Worm (Caenorhabditis elegans) whole organism, L3 larva: ENCODE results near the gene C16C8.18.
"Not testable (repeated sequence)": the region's sequence is repeated elsewhere in the genome, so short reads cannot be mapped to it uniquely, and the experiment has no call there.

Source experiments
- ZK546.5 ChIP-seq: sonication (generic microtip); optimal IDR thresholded peaks from 2 replicates; lab custom pipeline; 2017; ENCODE audit warnings: missing biosample characterization, missing genetic modification characterization
- ama-1 ChIP-seq: fragments of 150-350 bp; optimal IDR thresholded peaks from 2 replicates; lab custom pipeline; 2018
- ceh-16 ChIP-seq: sonication (generic microtip); optimal IDR thresholded peaks from 2 replicates; lab custom pipeline; 2017; ENCODE audit warnings: missing biosample characterization, missing genetic modification characterization
- ceh-28 ChIP-seq: fragments of 150-350 bp; optimal IDR thresholded peaks from 2 replicates; lab custom pipeline; 2014; ENCODE audit warnings: missing biosample characterization, missing genetic modification reagents, missing genetic modification characterization
- ceh-82 ChIP-seq: fragments of 150-350 bp; optimal IDR thresholded peaks from 2 replicates; lab custom pipeline; 2014; ENCODE audit warnings: missing biosample characterization, missing genetic modification characterization
- ceh-9 ChIP-seq: sonication (generic microtip); optimal IDR thresholded peaks from 2 replicates; lab custom pipeline; 2018; ENCODE audit warnings: missing biosample characterization, missing genetic modification characterization
- egl-27 ChIP-seq: sonication (generic microtip); optimal IDR thresholded peaks from 4 replicates; lab custom pipeline; 2017; ENCODE audit warnings: missing biosample characterization, missing genetic modification reagents, missing genetic modification characterization
- egl-5 ChIP-seq: fragments of 150-350 bp; optimal IDR thresholded peaks from 2 replicates; lab custom pipeline; 2017; ENCODE audit warnings: missing biosample characterization, missing genetic modification reagents, missing genetic modification characterization, inconsistent platforms
- elt-1 ChIP-seq: fragments of 150-350 bp; optimal IDR thresholded peaks from 2 replicates; lab custom pipeline; 2014; ENCODE audit warnings: missing biosample characterization, missing genetic modification characterization
- elt-2 ChIP-seq: sonication (generic microtip); optimal IDR thresholded peaks from 2 replicates; lab custom pipeline; 2016; ENCODE audit warnings: missing genetic modification reagents, mild to moderate bottlenecking, missing genetic modification characterization, missing compliant biosample characterization
- elt-3 ChIP-seq, 3 experiments: fragments of 150-350 bp in 1 of 3; sonication (generic microtip) in 2 of 3; optimal IDR thresholded peaks; 2 replicates in 2 of 3; 4 replicates in 1 of 3; lab custom pipeline; 2014 to 2017; ENCODE audit warnings: missing biosample characterization in 3 of 3, missing genetic modification characterization in 3 of 3
- eor-1 ChIP-seq, 2 experiments: fragments of 150-350 bp; optimal IDR thresholded peaks; 2 replicates each; lab custom pipeline; 2014 to 2018; ENCODE audit warnings: missing biosample characterization in 2 of 2, missing genetic modification characterization in 2 of 2
- fkh-10 ChIP-seq: sonication (generic microtip); optimal IDR thresholded peaks from 2 replicates; lab custom pipeline; 2017; ENCODE audit warnings: missing biosample characterization, missing genetic modification reagents, missing genetic modification characterization
- fkh-2 ChIP-seq: fragments of 150-350 bp; optimal IDR thresholded peaks from 2 replicates; lab custom pipeline; 2014; ENCODE audit warnings: missing biosample characterization, missing genetic modification reagents, missing genetic modification characterization
- fos-1 ChIP-seq: fragments of 150-350 bp; optimal IDR thresholded peaks from 2 replicates; lab custom pipeline; 2014; ENCODE audit warnings: missing biosample characterization, missing genetic modification characterization
- lin-15B ChIP-seq: fragments of 150-350 bp; optimal IDR thresholded peaks from 2 replicates; lab custom pipeline; 2014; ENCODE audit warnings: missing biosample characterization, missing genetic modification characterization
- lin-39 ChIP-seq: fragments of 150-350 bp; optimal IDR thresholded peaks from 2 replicates; lab custom pipeline; 2018; ENCODE audit warnings: missing biosample characterization, missing genetic modification reagents, missing genetic modification characterization
- lsy-12 ChIP-seq: sonication (generic microtip); optimal IDR thresholded peaks from 2 replicates; lab custom pipeline; 2016; ENCODE audit warnings: mild to moderate bottlenecking, missing genetic modification characterization, missing compliant biosample characterization
- mdl-1 ChIP-seq: fragments of 150-350 bp; optimal IDR thresholded peaks from 2 replicates; lab custom pipeline; 2014; ENCODE audit warnings: missing biosample characterization, missing genetic modification characterization
- mml-1 ChIP-seq: fragments of 150-350 bp; sonication (generic microtip); optimal IDR thresholded peaks from 3 replicates; lab custom pipeline; 2014; ENCODE audit warnings: missing biosample characterization, missing genetic modification characterization
- nhr-12 ChIP-seq: fragments of 150-350 bp; optimal IDR thresholded peaks from 2 replicates; lab custom pipeline; 2014; ENCODE audit warnings: missing biosample characterization, missing genetic modification characterization
- nhr-23 ChIP-seq: fragments of 150-350 bp; optimal IDR thresholded peaks from 2 replicates; lab custom pipeline; 2014; ENCODE audit warnings: missing biosample characterization, missing genetic modification reagents, missing genetic modification characterization
- nhr-237 ChIP-seq: fragments of 150-350 bp; optimal IDR thresholded peaks from 2 replicates; lab custom pipeline; 2014; ENCODE audit warnings: missing biosample characterization, missing genetic modification characterization
- nhr-28 ChIP-seq: fragments of 150-350 bp; optimal IDR thresholded peaks from 2 replicates; lab custom pipeline; 2014; ENCODE audit warnings: missing biosample characterization, missing genetic modification characterization
- nhr-67 ChIP-seq: fragments of 150-350 bp; optimal IDR thresholded peaks from 2 replicates; lab custom pipeline; 2014; ENCODE audit warnings: missing biosample characterization, missing genetic modification characterization
- nhr-77 ChIP-seq: fragments of 150-350 bp; optimal IDR thresholded peaks from 2 replicates; lab custom pipeline; 2014; ENCODE audit warnings: missing biosample characterization, missing genetic modification characterization
- pha-4 ChIP-seq: fragments of 150-350 bp; optimal IDR thresholded peaks from 2 replicates; lab custom pipeline; 2014; ENCODE audit warnings: missing biosample characterization, missing genetic modification reagents, missing genetic modification characterization
- sea-2 ChIP-seq: fragments of 150-350 bp; sonication (generic microtip); optimal IDR thresholded peaks from 4 replicates; lab custom pipeline; 2014; ENCODE audit warnings: missing biosample characterization, missing genetic modification reagents, missing genetic modification characterization
- snpc-4 ChIP-seq: fragments of 150-350 bp; optimal IDR thresholded peaks from 2 replicates; lab custom pipeline; 2014; ENCODE audit warnings: missing biosample characterization, missing genetic modification characterization
- tbx-2 ChIP-seq: sonication (generic microtip); optimal IDR thresholded peaks from 2 replicates; lab custom pipeline; 2016; ENCODE audit warnings: mild to moderate bottlenecking, missing genetic modification characterization, missing compliant biosample characterization
- unc-39 ChIP-seq: sonication (generic microtip); optimal IDR thresholded peaks from 4 replicates; lab custom pipeline; 2017; ENCODE audit warnings: missing biosample characterization, missing genetic modification characterization
- unc-62 ChIP-seq: fragments of 150-350 bp; sonication (generic microtip); optimal IDR thresholded peaks from 4 replicates; lab custom pipeline; 2014; ENCODE audit warnings: missing biosample characterization, missing genetic modification reagents, missing genetic modification characterization
- ztf-11 ChIP-seq: fragments of 150-350 bp; optimal IDR thresholded peaks from 2 replicates; lab custom pipeline; 2014; ENCODE audit warnings: missing biosample characterization, missing genetic modification characterization
- ztf-4 ChIP-seq: fragments of 150-350 bp; optimal IDR thresholded peaks from 2 replicates; lab custom pipeline; 2014; ENCODE audit warnings: missing biosample characterization, missing genetic modification characterization

The C16C8.18 gene

DNA sequence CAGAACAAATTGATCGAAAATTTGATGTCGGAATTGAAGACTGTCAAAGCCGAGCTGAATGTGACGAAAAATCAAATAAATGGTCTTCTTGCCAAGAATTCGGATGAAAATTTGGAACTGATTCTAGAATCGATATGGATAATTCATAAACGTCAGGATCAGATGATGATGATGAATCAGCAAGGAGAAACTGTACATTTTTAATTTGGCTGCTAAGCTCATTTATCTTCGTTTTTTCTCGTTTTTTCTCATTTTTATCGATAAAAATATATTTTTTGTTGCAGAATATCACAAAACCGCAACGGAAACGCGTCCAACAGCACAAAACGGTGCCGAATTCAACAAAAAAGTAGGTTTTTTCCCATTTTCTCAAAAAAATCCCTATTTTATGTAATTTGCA, 20.0 kb downstream of the C16C8.18 start, which contains the start of gene C16C8.14:
TSS of gene C16C8.14 (plus strand) at position 301 of the 400 bp plus-strand sequence.
- not testable (repeated sequence) for TF ChIP-seq nhr-23; fkh-2 (tag; lab: Kevin White, UChicago); mml-1 (tag; lab: Kevin White, UChicago)

DNA sequence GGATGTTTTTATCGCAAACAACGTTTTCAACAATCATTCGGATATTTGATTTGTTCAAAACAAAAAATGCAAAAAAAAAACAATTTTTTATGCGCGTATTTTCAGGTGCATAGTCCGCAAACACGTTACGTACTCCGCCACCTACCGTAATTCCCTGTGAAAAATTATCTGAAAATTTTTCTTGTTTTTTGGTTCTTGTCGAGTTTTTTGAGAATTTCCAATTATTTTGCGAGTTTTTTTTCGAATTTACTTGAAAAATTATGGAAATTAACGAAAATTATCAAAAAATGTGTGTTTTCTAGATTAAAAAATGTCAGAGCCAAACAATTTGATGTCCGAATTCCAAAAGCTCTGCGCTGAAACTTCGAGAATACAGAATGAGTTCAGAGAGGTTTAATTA, 22.9 kb downstream of the C16C8.18 start, which contains the start of gene C16C8.12:
TSS of gene C16C8.12 (plus strand) at position 301 of the 400 bp plus-strand sequence.
- TF ChIP-seq ceh-16 (tag; lab: Kevin White, UChicago) (no peak), lin-39 (tag; lab: Kevin White, UChicago) (no peak), lsy-12 (tag; lab: Kevin White, UChicago) (no peak), ztf-11 (tag; lab: Kevin White, UChicago) (no peak), unc-62 (no peak), ztf-4 (tag; lab: Kevin White, UChicago) (no peak), lin-15B (tag; lab: Kevin White, UChicago) (no peak), nhr-12 (no peak), sea-2 (GFP tag; lab: Kevin White, UChicago) (no peak), nhr-77 (tag; lab: Kevin White, UChicago) (no peak), ZK546.5 (no peak), elt-2 (tag; lab: Kevin White, UChicago) (no peak), unc-39 (no peak), eor-1 (tag; optimal IDR thresholded peaks at IDR 0.05; lab: Kevin White, UChicago) (no peak), mml-1 (tag; lab: Kevin White, UChicago) (no peak), egl-5 (no peak), nhr-28 (tag; lab: Kevin White, UChicago) (no peak), mdl-1 (tag; lab: Kevin White, UChicago) (no peak)

DNA sequence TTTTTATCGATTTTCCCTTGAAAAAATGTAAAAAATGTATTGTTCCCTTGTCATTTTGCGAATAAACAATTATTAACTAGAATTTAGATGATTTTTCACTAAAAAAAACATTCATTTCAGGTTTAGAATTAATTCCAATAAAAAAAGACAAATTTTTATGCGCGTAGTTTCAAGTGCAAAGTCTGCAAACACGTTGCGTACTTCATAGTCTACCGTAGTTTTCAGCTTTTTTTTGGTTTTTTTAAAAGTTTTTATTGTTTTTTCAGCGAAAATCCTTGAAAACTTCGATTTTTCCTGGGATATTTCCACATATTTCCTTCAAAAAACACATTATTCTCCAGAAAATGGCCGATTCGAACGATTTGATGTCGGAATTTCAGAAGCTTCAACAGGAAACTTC, 24.0 kb downstream of the C16C8.18 start, which contains the start of gene C16C8.11:
TSS of gene C16C8.11 (plus strand) at position 188 of the 400 bp plus-strand sequence.
- TF ChIP-seq ceh-28 (tag; lab: Kevin White, UChicago), result no peak
- TF ChIP-seq elt-1, result no peak
- TF ChIP-seq ceh-82 (tag; lab: Kevin White, UChicago), result no peak
- no peak for TF ChIP-seq fkh-10 (GFP tag; lab: Kevin White, UChicago)
- no peak for TF ChIP-seq mdl-1 (tag; lab: Kevin White, UChicago)
- TF ChIP-seq nhr-23, result no peak

DNA sequence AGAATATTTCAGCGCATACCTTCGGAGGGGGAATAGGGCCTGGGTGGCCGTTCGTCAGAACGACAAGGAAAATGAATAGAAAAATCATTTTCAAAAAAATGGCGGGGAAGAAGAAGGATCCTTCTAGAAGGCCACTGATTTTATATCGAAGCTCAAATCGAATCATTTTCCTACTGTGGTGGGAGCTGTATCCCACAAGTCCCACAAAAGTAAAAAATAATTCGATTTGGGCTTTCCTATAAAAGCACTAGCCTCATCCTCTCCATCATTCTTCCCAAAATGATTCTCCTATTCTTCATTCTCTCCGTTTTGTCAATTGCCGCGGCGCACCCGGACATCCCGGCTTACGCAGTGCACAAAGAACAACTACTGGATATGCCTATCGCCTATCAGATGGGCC, 28.7 kb downstream of the C16C8.18 start, which contains the start of the genes C16C8.26 and C16C8.19:
TSS of gene C16C8.26 (minus strand) at position 101 of the 400 bp plus-strand sequence.
TSS of gene C16C8.19 (plus strand) at position 279 of the 400 bp plus-strand sequence.
- TF ChIP-seq ztf-4 (tag; lab: Kevin White, UChicago) (no peak), ceh-82 (tag; lab: Kevin White, UChicago) (no peak), elt-3 (tag; optimal IDR thresholded peaks at IDR 0.05; lab: Kevin White, UChicago) (no peak), ztf-11 (tag; lab: Kevin White, UChicago) (no peak), ama-1 (lab: Kevin White, UChicago) (no peak), eor-1 (tag; optimal IDR thresholded peaks at IDR 0.05; lab: Kevin White, UChicago) (no peak), egl-27 (tag; lab: Kevin White, UChicago) (no peak), nhr-67 (tag; lab: Kevin White, UChicago) (no peak), sea-2 (GFP tag; lab: Kevin White, UChicago) (no peak), tbx-2 (tag; lab: Kevin White, UChicago) (no peak), elt-2 (tag; lab: Kevin White, UChicago) (no peak), mml-1 (tag; lab: Kevin White, UChicago) (no peak), fos-1 (tag; lab: Kevin White, UChicago) (no peak), snpc-4 (no peak), pha-4 (tag; lab: Kevin White, UChicago) (no peak), mdl-1 (tag; lab: Kevin White, UChicago) (no peak)

DNA sequence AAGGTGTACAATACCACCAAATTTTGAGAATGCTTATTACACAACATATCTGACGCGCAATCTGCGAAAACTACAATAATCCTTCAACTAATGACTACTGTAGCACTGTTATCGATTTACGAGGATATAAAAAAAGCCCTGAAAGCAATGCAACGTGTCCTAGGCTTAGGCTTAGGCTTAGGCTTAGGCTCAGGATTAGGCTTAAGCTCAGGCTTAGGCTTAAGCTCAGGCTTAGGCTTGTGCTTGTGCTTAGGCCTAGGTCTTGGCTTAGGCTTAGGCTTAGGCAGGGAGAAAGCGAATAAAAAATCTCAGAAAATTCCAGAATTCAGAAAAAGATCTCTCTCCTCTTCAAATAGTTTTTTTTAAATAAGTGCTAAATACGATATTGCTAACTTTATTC, 29.7 kb downstream of the C16C8.18 start:
- TF ChIP-seq fos-1 (tag; lab: Kevin White, UChicago), result no peak
- TF ChIP-seq ama-1 (lab: Kevin White, UChicago), result no peak
- TF ChIP-seq elt-1, result no peak
- no peak for TF ChIP-seq nhr-237 (tag; lab: Kevin White, UChicago)
- no peak for TF ChIP-seq nhr-23
- no peak for TF ChIP-seq nhr-67 (tag; lab: Kevin White, UChicago)
- no peak for TF ChIP-seq ztf-11 (tag; lab: Kevin White, UChicago)
- no peak for TF ChIP-seq ceh-9 (tag; lab: Kevin White, UChicago)
- TF ChIP-seq unc-39, result no peak
- TF ChIP-seq sea-2 (GFP tag; lab: Kevin White, UChicago), result no peak
